Worm (Caenorhabditis elegans) whole organism, L1 larva: ENCODE data around the gene sec-22.

Source experiments
- C04F5.9 ChIP-seq: sonication (generic microtip); optimal IDR thresholded peaks from 2 replicates; lab custom pipeline; 2016; ENCODE audit warnings: missing genetic modification characterization, missing compliant biosample characterization
- C16A3.4 ChIP-seq: fragments of 150-350 bp; optimal IDR thresholded peaks from 2 replicates; lab custom pipeline; 2014; ENCODE audit warnings: missing biosample characterization, missing genetic modification characterization
- C34B4.2 ChIP-seq: sonication (generic microtip); optimal IDR thresholded peaks from 2 replicates; lab custom pipeline; 2017; ENCODE audit warnings: mild to moderate bottlenecking, missing genetic modification characterization, missing compliant biosample characterization
- Y116A8C.19 ChIP-seq: sonication (generic microtip); optimal IDR thresholded peaks from 2 replicates; lab custom pipeline; 2016; ENCODE audit warnings: missing compliant biosample characterization, missing genetic modification characterization, borderline replicate concordance
- alr-1 ChIP-seq: fragments of 200-800 bp; sonication (Bioruptor generic); optimal IDR thresholded peaks from 2 replicates; lab custom pipeline; 2018; ENCODE audit warnings: borderline replicate concordance, mild to moderate bottlenecking, missing genetic modification characterization, missing compliant biosample characterization
- ama-1 ChIP-seq: fragments of 150-350 bp; optimal IDR thresholded peaks from 2 replicates; lab custom pipeline; 2014
- blmp-1 ChIP-seq: fragments of 150-350 bp; optimal IDR thresholded peaks from 2 replicates; lab custom pipeline; 2014; ENCODE audit warnings: missing biosample characterization, missing genetic modification characterization
- ceh-63 ChIP-seq: fragments of 200-800 bp; sonication (Bioruptor generic); optimal IDR thresholded peaks from 2 replicates; lab custom pipeline; 2018; ENCODE audit warnings: mild to moderate bottlenecking, missing genetic modification characterization, missing compliant biosample characterization
- ceh-8 ChIP-seq: fragments of 200-800 bp; sonication (Bioruptor generic); optimal IDR thresholded peaks from 2 replicates; lab custom pipeline; 2018; ENCODE audit warnings: mild to moderate bottlenecking, missing genetic modification characterization, moderate library complexity, missing compliant biosample characterization
- ceh-88 ChIP-seq: fragments of 200-800 bp; sonication (Bioruptor generic); IDR thresholded peaks from 2 replicates; pipeline ENCODE4 v1.3.6; 2022; ENCODE audit warnings: missing genetic modification characterization, missing compliant biosample characterization
- efl-1 ChIP-seq, 4 experiments: fragments of 150-350 bp; optimal IDR thresholded peaks in 3 of 4; peaks in 1 of 4; 1 replicate in 1 of 4; 2 replicates in 3 of 4; lab custom pipeline; 2014; ENCODE audit warnings: missing biosample characterization in 2 of 4, missing genetic modification characterization in 2 of 4, missing genetic modification reagents in 2 of 4
- egl-27 ChIP-seq, 2 experiments: fragments of 150-350 bp in 1 of 2; sonication (generic microtip); optimal IDR thresholded peaks; 3 replicates each; lab custom pipeline; 2017 to 2018; ENCODE audit warnings: missing biosample characterization in 2 of 2, missing genetic modification characterization in 2 of 2, missing genetic modification reagents in 2 of 2
- elt-2 ChIP-seq: sonication (generic microtip); optimal IDR thresholded peaks from 2 replicates; lab custom pipeline; 2016; ENCODE audit warnings: missing genetic modification characterization, mild to moderate bottlenecking, inconsistent platforms, missing compliant biosample characterization, missing genetic modification reagents
- elt-3 ChIP-seq, 6 experiments: fragments of 150-350 bp in 1 of 6; sonication (generic microtip); optimal IDR thresholded peaks; 2 replicates each; lab custom pipeline; 2017 to 2018; ENCODE audit warnings: missing biosample characterization in 6 of 6, missing genetic modification characterization in 6 of 6, inconsistent platforms in 1 of 6
- fkh-10 ChIP-seq: sonication (generic microtip); optimal IDR thresholded peaks from 2 replicates; lab custom pipeline; 2017; ENCODE audit warnings: missing biosample characterization, missing genetic modification reagents, missing genetic modification characterization
- fkh-4 ChIP-seq: sonication (generic microtip); optimal IDR thresholded peaks from 2 replicates; lab custom pipeline; 2016; ENCODE audit warnings: missing compliant biosample characterization, missing genetic modification characterization, borderline replicate concordance
- fkh-8 ChIP-seq: sonication (generic microtip); optimal IDR thresholded peaks from 2 replicates; lab custom pipeline; 2016; ENCODE audit warnings: mild to moderate bottlenecking, missing genetic modification characterization, missing compliant biosample characterization
- lin-14 ChIP-seq: fragments of 200-800 bp; sonication (Bioruptor generic); optimal IDR thresholded peaks from 2 replicates; lab custom pipeline; 2018; ENCODE audit warnings: mild to moderate bottlenecking, missing genetic modification characterization, moderate library complexity, missing compliant biosample characterization
- lin-35 ChIP-seq, 2 experiments: fragments of 150-350 bp; optimal IDR thresholded peaks; 2 replicates each; lab custom pipeline; 2014; ENCODE audit warnings: missing biosample characterization in 2 of 2, missing genetic modification characterization in 2 of 2, missing genetic modification reagents in 2 of 2
- lir-3 ChIP-seq: sonication (generic microtip); optimal IDR thresholded peaks from 2 replicates; lab custom pipeline; 2016; ENCODE audit warnings: mild to moderate bottlenecking, missing genetic modification characterization, moderate library complexity, missing compliant biosample characterization; ENCODE audit not compliant: poor library complexity
- lsy-2 ChIP-seq, 2 experiments: fragments of 150-350 bp; optimal IDR thresholded peaks; 2 replicates each; lab custom pipeline; 2014; ENCODE audit warnings: missing biosample characterization in 2 of 2, missing genetic modification characterization in 2 of 2
- mab-9 ChIP-seq: fragments of 200-800 bp; sonication (Bioruptor generic); IDR thresholded peaks from 2 replicates; pipeline ENCODE4 v1.3.6; 2022; ENCODE audit warnings: missing genetic modification reagents, missing genetic modification characterization, missing compliant biosample characterization
- nhr-19 ChIP-seq: fragments of 200-800 bp; sonication (Bioruptor generic); conservative IDR thresholded peaks from 2 replicates; pipeline ENCODE4 v1.3.6; 2022; ENCODE audit warnings: missing genetic modification characterization, missing compliant biosample characterization
- nhr-20 ChIP-seq: sonication (generic microtip); optimal IDR thresholded peaks from 2 replicates; lab custom pipeline; 2016; ENCODE audit warnings: mild to moderate bottlenecking, missing genetic modification characterization, missing compliant biosample characterization
- nhr-47 ChIP-seq: sonication (generic microtip); optimal IDR thresholded peaks from 2 replicates; lab custom pipeline; 2016; ENCODE audit warnings: mild to moderate bottlenecking, missing genetic modification characterization, moderate library complexity, missing compliant biosample characterization
- nhr-71 ChIP-seq: sonication (generic microtip); optimal IDR thresholded peaks from 2 replicates; lab custom pipeline; 2016; ENCODE audit warnings: mild to moderate bottlenecking, missing genetic modification characterization, moderate library complexity, missing compliant biosample characterization
- nhr-77 ChIP-seq: fragments of 150-350 bp; optimal IDR thresholded peaks from 2 replicates; lab custom pipeline; 2014; ENCODE audit warnings: missing biosample characterization, missing genetic modification characterization
- nhr-84 ChIP-seq: sonication (generic microtip); optimal IDR thresholded peaks from 2 replicates; lab custom pipeline; 2017; ENCODE audit warnings: missing biosample characterization, missing genetic modification characterization
- nhr-85 ChIP-seq: sonication (generic microtip); peaks from one replicate; lab custom pipeline; 2016; ENCODE audit warnings: missing genetic modification characterization, inconsistent platforms, missing compliant biosample characterization
- nhr-90 ChIP-seq: sonication (generic microtip); optimal IDR thresholded peaks from 2 replicates; lab custom pipeline; 2016; ENCODE audit warnings: mild to moderate bottlenecking, missing genetic modification characterization, missing compliant biosample characterization; ENCODE audit not compliant: poor library complexity
- pax-3 ChIP-seq: fragments of 200-800 bp; sonication (Bioruptor generic); optimal IDR thresholded peaks from 2 replicates; lab custom pipeline; 2018; ENCODE audit warnings: mild to moderate bottlenecking, missing genetic modification characterization, moderate library complexity, missing compliant biosample characterization
- skn-1 ChIP-seq: fragments of 150-350 bp; optimal IDR thresholded peaks from 2 replicates; lab custom pipeline; 2014; ENCODE audit warnings: missing biosample characterization, missing genetic modification characterization
- snu-23 ChIP-seq: sonication (generic microtip); optimal IDR thresholded peaks from 2 replicates; lab custom pipeline; 2016; ENCODE audit warnings: missing genetic modification characterization, missing compliant biosample characterization
- sup-37 ChIP-seq: fragments of 200-800 bp; sonication (Bioruptor generic); optimal IDR thresholded peaks from 2 replicates; lab custom pipeline; 2018; ENCODE audit warnings: mild to moderate bottlenecking, missing genetic modification characterization, missing compliant biosample characterization
- tbx-2 ChIP-seq: sonication (generic microtip); optimal IDR thresholded peaks from 2 replicates; lab custom pipeline; 2016; ENCODE audit warnings: missing genetic modification characterization, missing compliant biosample characterization
- unc-62 ChIP-seq: fragments of 150-350 bp; optimal IDR thresholded peaks from 2 replicates; lab custom pipeline; 2014; ENCODE audit warnings: missing biosample characterization, missing genetic modification reagents, missing genetic modification characterization
- zip-4 ChIP-seq: fragments of 200-800 bp; sonication (Bioruptor generic); optimal IDR thresholded peaks from 2 replicates; lab custom pipeline; 2018; ENCODE audit warnings: mild to moderate bottlenecking, missing genetic modification characterization, moderate library complexity, missing compliant biosample characterization
- ztf-4 ChIP-seq: fragments of 150-350 bp; optimal IDR thresholded peaks from 2 replicates; lab custom pipeline; 2014; ENCODE audit warnings: missing biosample characterization, missing genetic modification characterization

Gene sec-22

DNA sequence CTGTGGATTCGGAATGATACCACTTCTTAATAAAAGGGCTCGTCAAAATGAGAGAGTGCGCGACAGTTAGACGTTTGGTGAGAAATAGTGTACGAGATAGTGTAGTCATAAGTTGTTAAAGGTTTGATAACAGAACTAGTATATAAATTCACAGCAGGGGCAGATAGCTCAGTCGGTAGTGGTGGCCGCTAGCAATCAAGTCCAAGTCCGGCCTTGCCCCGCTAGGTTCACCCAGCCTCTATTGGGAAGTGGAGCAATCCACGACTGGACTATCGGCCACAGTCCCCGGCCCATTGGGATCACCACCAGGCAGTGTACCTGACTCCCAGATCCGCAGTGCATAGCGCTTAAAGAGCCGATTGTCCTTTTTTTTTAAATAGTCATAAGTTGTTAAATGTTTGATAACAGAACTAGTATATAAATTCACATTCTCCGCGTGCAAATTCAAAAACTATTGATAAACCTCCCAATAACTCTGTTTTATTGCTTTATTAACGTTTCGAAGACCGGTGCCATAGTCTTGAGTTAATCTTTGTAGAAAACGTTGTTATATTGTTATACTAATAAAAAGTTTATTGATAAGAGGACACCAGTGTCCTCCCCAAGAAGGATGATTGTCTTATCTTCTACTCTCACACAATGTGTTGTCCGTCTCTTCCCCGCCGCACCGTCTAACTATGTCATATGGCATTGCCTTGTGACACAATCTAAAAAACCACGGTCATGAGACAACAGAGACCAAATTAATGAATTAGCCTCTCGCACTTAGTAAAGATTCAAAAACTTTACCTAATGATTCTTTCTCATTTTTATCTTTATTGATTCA lies 24.5 kb upstream of the sec-22 start (continued):
- TF ChIP-seq nhr-85 (tag; lab: Kevin White, UChicago) (peak; percentile 93), alr-1 (tag; lab: Kevin White, UChicago) (no peak), fkh-8 (tag; lab: Kevin White, UChicago) (peak; percentile 12), skn-1 (tag; lab: Kevin White, UChicago) (peak; percentile 68), nhr-90 (tag; lab: Kevin White, UChicago) (peak; percentile 79), nhr-84 (tag; lab: Kevin White, UChicago) (no peak), unc-62 (GFP tag; lab: Kevin White, UChicago) (no peak)

DNA sequence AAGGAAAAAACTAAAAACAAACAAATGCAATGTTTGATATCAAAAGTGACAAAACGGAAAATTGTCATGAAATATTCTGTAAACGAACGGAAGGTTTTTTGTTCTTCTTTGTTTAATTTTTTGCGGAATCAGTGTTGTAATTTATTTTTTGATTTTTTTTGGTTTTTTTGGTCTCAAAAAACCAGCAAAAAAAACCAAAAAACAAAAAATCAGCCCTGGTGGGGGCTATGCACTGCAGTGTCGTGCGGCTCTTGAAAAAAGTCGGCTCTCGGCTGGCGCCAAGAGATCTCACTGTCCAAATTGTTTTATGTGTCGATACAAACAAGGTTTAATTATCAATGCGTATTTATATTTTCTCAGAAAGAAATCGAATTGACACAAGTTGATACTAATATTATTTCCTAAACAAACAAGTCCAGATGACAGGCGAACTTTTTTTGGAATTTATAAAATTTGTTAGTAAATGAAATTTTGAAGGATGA lies 22.9 kb upstream of the sec-22 start:
- no peak for TF ChIP-seq fkh-8 (tag; lab: Kevin White, UChicago)
- TF ChIP-seq C04F5.9 (tag; lab: Kevin White, UChicago), result peak; percentile 6
- no peak for TF ChIP-seq fkh-4
- peak; percentile 90 for TF ChIP-seq ama-1 (lab: Kevin White, UChicago)
- peak; percentile 23; the same call in 1 of the 2 replicates for TF ChIP-seq ceh-88
- TF ChIP-seq ztf-4, result no peak
- peak; percentile 30 for TF ChIP-seq C16A3.4
- TF ChIP-seq tbx-2 (tag; lab: Kevin White, UChicago), result no peak
- TF ChIP-seq elt-3 (tag; optimal IDR thresholded peaks at IDR 0.05; lab: Kevin White, UChicago), result no peak
- TF ChIP-seq sup-37, result no peak
- TF ChIP-seq zip-4 (GFP tag; lab: Kevin White, UChicago), result no peak
- TF ChIP-seq nhr-20 (tag; lab: Kevin White, UChicago), result peak; percentile 28
- TF ChIP-seq nhr-19 (GFP tag; lab: Robert Waterston, UW), result peak; percentile 48
- peak; percentile 43 for TF ChIP-seq nhr-47
- no peak for TF ChIP-seq mab-9 (GFP tag; lab: Robert Waterston, UW)
- TF ChIP-seq Y116A8C.19, result no peak
- TF ChIP-seq lsy-2 (tag; optimal IDR thresholded peaks at IDR 0.05; lab: Kevin White, UChicago), result peak in 1 of 2 experiments; percentile 31
- TF ChIP-seq lin-35 (GFP tag; optimal IDR thresholded peaks at IDR 0.05; lab: Kevin White, UChicago), result peak in 1 of 2 experiments; percentile 52
- TF ChIP-seq nhr-71, result peak; percentile 66
- TF ChIP-seq nhr-85 (tag; lab: Kevin White, UChicago), result peak; percentile 84
- peak; percentile 48 for TF ChIP-seq pax-3
- peak; percentile 4 for TF ChIP-seq blmp-1
- TF ChIP-seq nhr-90 (tag; lab: Kevin White, UChicago), result peak; percentile 80
- peak; percentile 53 for TF ChIP-seq elt-2 (tag; lab: Kevin White, UChicago)
- TF ChIP-seq snu-23 (GFP tag; lab: Kevin White, UChicago), result peak; percentile 46
- peak; percentile 19 for TF ChIP-seq lir-3 (tag; lab: Kevin White, UChicago)
- no peak for TF ChIP-seq C34B4.2 (tag; lab: Kevin White, UChicago)
- TF ChIP-seq ceh-63, result no peak
- TF ChIP-seq efl-1 (optimal IDR thresholded peaks at IDR 0.05; lab: Kevin White, UChicago), result no peak
- peak in 1 of 2 experiments; percentile 92 for TF ChIP-seq efl-1 (GFP tag; optimal IDR thresholded peaks at IDR 0.05 in 1 of 2; lab: Kevin White, UChicago)
- TF ChIP-seq, all 84 proteins: peak for 18

DNA sequence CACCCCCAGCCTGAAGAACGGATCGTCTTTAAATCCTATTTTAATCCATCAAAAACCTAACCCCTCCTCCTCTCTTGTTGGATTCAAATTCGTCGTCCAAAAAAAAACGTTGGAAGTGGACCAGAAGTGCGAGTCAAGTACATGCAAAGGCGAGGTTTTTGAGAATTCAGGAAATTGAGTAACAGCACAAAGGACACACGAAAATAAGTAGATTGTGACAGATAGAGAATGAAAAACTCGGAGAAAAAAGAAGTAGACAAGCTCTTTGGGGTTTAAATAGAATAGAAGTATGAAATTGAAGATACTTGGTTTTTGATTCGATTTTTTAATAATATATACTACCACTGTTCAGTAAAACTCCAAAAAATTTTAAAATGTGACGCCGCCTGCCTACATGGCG lies 20.6 kb upstream of the sec-22 start:
- TF ChIP-seq fkh-10 (peak; percentile 79), nhr-85 (tag; lab: Kevin White, UChicago) (peak; percentile 57), lin-14 (GFP tag; lab: Kevin White, UChicago) (peak; percentile 58), ceh-8 (GFP tag; lab: Kevin White, UChicago) (no peak), egl-27 (tag; optimal IDR thresholded peaks at IDR 0.05; lab: Kevin White, UChicago) (no peak), nhr-77 (tag; lab: Kevin White, UChicago) (no peak)
- TF ChIP-seq, all 84 proteins: peak for 3
